Worm (Caenorhabditis elegans): ENCODE data around the gene Y25C1A.6.

- no peak for TF ChIP-seq fos-1 (tag; optimal IDR thresholded peaks at IDR 0.05)
- no peak for TF ChIP-seq fkh-10 (GFP tag; optimal IDR thresholded peaks at IDR 0.05)
- TF ChIP-seq lsy-2 (tag; optimal IDR thresholded peaks at IDR 0.05) = no peak
- no peak for TF ChIP-seq skn-1 (tag; optimal IDR thresholded peaks at IDR 0.05)
- no peak for TF ChIP-seq ama-1 (optimal IDR thresholded peaks at IDR 0.05)
- no peak for TF ChIP-seq nhr-76 (tag; optimal IDR thresholded peaks at IDR 0.05)
- no peak for TF ChIP-seq hlh-30 (tag; optimal IDR thresholded peaks at IDR 0.05; ENCODE audit: insufficient read depth)
- TF ChIP-seq ceh-44 (GFP tag; IDR thresholded peaks at IDR 0.05) = no peak
- TF ChIP-seq hlh-11 (tag; optimal IDR thresholded peaks at IDR 0.05) = no peak
- TF ChIP-seq ceh-82 (tag; optimal IDR thresholded peaks at IDR 0.05) = no peak
Measured at ce11 chrII:3043358-3043757, 17.5 kb upstream of the Y25C1A.6 start, which contains the start of gene B0454.8.
